Worm (Caenorhabditis elegans) whole organism, young adult: ENCODE data around the gene atf-7.

Source experiments
- B0035.1 ChIP-seq: sonication (generic microtip); optimal IDR thresholded peaks from 2 replicates; lab custom pipeline; 2016; ENCODE audit warnings: missing genetic modification characterization, mild to moderate bottlenecking, missing compliant biosample characterization, missing genotype, missing genetic modification reagents
- B0261.1 ChIP-seq: sonication (generic microtip); optimal IDR thresholded peaks from 2 replicates; lab custom pipeline; 2016; ENCODE audit warnings: mild to moderate bottlenecking, missing genetic modification characterization, moderate library complexity, missing compliant biosample characterization
- F10E7.11 ChIP-seq: sonication (generic microtip); optimal IDR thresholded peaks from 2 replicates; lab custom pipeline; 2017; ENCODE audit warnings: mild to moderate bottlenecking, missing genetic modification characterization, moderate library complexity, missing compliant biosample characterization
- F22D6.2 ChIP-seq: sonication (generic microtip); optimal IDR thresholded peaks from 2 replicates; lab custom pipeline; 2016; ENCODE audit warnings: mild to moderate bottlenecking, missing genetic modification characterization, missing compliant biosample characterization
- F49E8.2 ChIP-seq: sonication (generic microtip); optimal IDR thresholded peaks from 3 replicates; lab custom pipeline; 2017; ENCODE audit warnings: missing genetic modification characterization, mild to moderate bottlenecking, missing compliant biosample characterization, antibody characterized with exemption, moderate library complexity; ENCODE audit not compliant: insufficient read depth
- F52B5.7 ChIP-seq: sonication (generic microtip); optimal IDR thresholded peaks from 2 replicates; lab custom pipeline; 2016; ENCODE audit warnings: mild to moderate bottlenecking, missing genetic modification characterization, missing compliant biosample characterization
- F55B11.4 ChIP-seq: sonication (generic microtip); optimal IDR thresholded peaks from 2 replicates; lab custom pipeline; 2016; ENCODE audit warnings: missing compliant biosample characterization, missing genetic modification characterization, borderline replicate concordance; ENCODE audit not compliant: insufficient read depth
- F57A8.1 ChIP-seq: fragments of 200-800 bp; sonication (Bioruptor generic); optimal IDR thresholded peaks from 2 replicates; lab custom pipeline; 2018; ENCODE audit warnings: mild to moderate bottlenecking, missing genetic modification characterization, moderate library complexity, missing compliant biosample characterization
- Y95B8A.8 ChIP-seq: fragments of 200-800 bp; sonication (Bioruptor generic); IDR thresholded peaks from 2 replicates; pipeline ENCODE4 v1.3.6; 2022; ENCODE audit warnings: missing genetic modification reagents, missing genetic modification characterization, missing compliant biosample characterization
- akir-1 ChIP-seq: fragments of 200-800 bp; sonication (Bioruptor generic); optimal IDR thresholded peaks from 2 replicates; lab custom pipeline; 2018; ENCODE audit warnings: mild to moderate bottlenecking, missing genetic modification characterization, moderate library complexity, missing compliant biosample characterization
- aptf-2 ChIP-seq: fragments of 200-800 bp; sonication (Bioruptor generic); conservative IDR thresholded peaks from 2 replicates; pipeline ENCODE4 v1.3.6; 2022; ENCODE audit warnings: missing genetic modification reagents, missing genetic modification characterization, missing compliant biosample characterization
- atf-7 ChIP-seq: sonication (generic microtip); optimal IDR thresholded peaks from 2 replicates; lab custom pipeline; 2017; ENCODE audit warnings: mild to moderate bottlenecking, missing genetic modification characterization, missing compliant biosample characterization
- athp-1 ChIP-seq: sonication (generic microtip); optimal IDR thresholded peaks from 2 replicates; lab custom pipeline; 2017; ENCODE audit warnings: mild to moderate bottlenecking, missing genetic modification characterization, missing compliant biosample characterization
- attf-3 ChIP-seq: fragments of 200-800 bp; sonication (Bioruptor generic); conservative IDR thresholded peaks from 2 replicates; pipeline ENCODE4 v1.3.6; 2022; ENCODE audit warnings: missing genetic modification reagents, missing genetic modification characterization, missing compliant biosample characterization
- attf-6 ChIP-seq: fragments of 200-800 bp; sonication (Bioruptor generic); IDR thresholded peaks from 2 replicates; pipeline ENCODE4 v1.3.6; 2022; ENCODE audit warnings: missing genetic modification reagents, missing genetic modification characterization, missing compliant biosample characterization
- ceh-100 ChIP-seq: fragments of 200-800 bp; sonication (Bioruptor generic); IDR thresholded peaks from 2 replicates; pipeline ENCODE4 v1.3.6; 2022; ENCODE audit warnings: missing genetic modification reagents, missing genetic modification characterization, missing compliant biosample characterization
- die-1 ChIP-seq: sonication (generic microtip); optimal IDR thresholded peaks from 2 replicates; lab custom pipeline; 2016; ENCODE audit warnings: missing genotype, mild to moderate bottlenecking, missing genetic modification characterization, missing compliant biosample characterization
- dox-1 ChIP-seq: fragments of 200-800 bp; sonication (Bioruptor generic); IDR thresholded peaks from 2 replicates; pipeline ENCODE4 v1.3.6; 2022; ENCODE audit warnings: missing genetic modification reagents, missing genetic modification characterization, missing compliant biosample characterization
- dpff-1 ChIP-seq: sonication (generic microtip); optimal IDR thresholded peaks from 2 replicates; lab custom pipeline; 2017; ENCODE audit warnings: mild to moderate bottlenecking, missing genetic modification characterization, missing compliant biosample characterization
- efl-1 ChIP-seq: fragments of 150-350 bp; optimal IDR thresholded peaks from 2 replicates; lab custom pipeline; 2014; ENCODE audit warnings: missing biosample characterization, missing genetic modification reagents, missing genetic modification characterization
- ekl-4 ChIP-seq: fragments of 200-800 bp; sonication (Bioruptor generic); IDR thresholded peaks from 2 replicates; pipeline ENCODE4 v1.3.6; 2022; ENCODE audit warnings: missing genetic modification reagents, missing genetic modification characterization, missing compliant biosample characterization
- hmg-1.2 ChIP-seq: fragments of 200-800 bp; sonication (Bioruptor generic); IDR thresholded peaks from 2 replicates; pipeline ENCODE4 v1.3.6; 2022; ENCODE audit warnings: missing genetic modification reagents, missing genetic modification characterization, missing compliant biosample characterization
- hrde-1 ChIP-seq: sonication (generic microtip); optimal IDR thresholded peaks from 2 replicates; lab custom pipeline; 2016; ENCODE audit warnings: missing genetic modification characterization, mild to moderate bottlenecking, missing compliant biosample characterization, moderate library complexity, missing genotype, missing genetic modification reagents, borderline replicate concordance
- lag-1 ChIP-seq: fragments of 200-800 bp; sonication (Bioruptor generic); IDR thresholded peaks from 2 replicates; pipeline ENCODE4 v1.3.6; 2022; ENCODE audit warnings: missing genetic modification reagents, missing genetic modification characterization, missing compliant biosample characterization
- lin-40 ChIP-seq: sonication (generic microtip); optimal IDR thresholded peaks from 2 replicates; lab custom pipeline; 2016; ENCODE audit warnings: missing genetic modification characterization, mild to moderate bottlenecking, missing compliant biosample characterization, missing genotype, missing genetic modification reagents
- lin-54 ChIP-seq: fragments of 200-800 bp; sonication (Bioruptor generic); optimal IDR thresholded peaks from 2 replicates; lab custom pipeline; 2018; ENCODE audit warnings: mild to moderate bottlenecking, missing genetic modification characterization, missing compliant biosample characterization
- lsl-1 ChIP-seq: fragments of 200-800 bp; sonication (Bioruptor generic); optimal IDR thresholded peaks from 2 replicates; lab custom pipeline; 2018; ENCODE audit warnings: mild to moderate bottlenecking, missing genetic modification characterization, moderate library complexity, missing compliant biosample characterization
- madf-8 ChIP-seq: fragments of 200-800 bp; sonication (Bioruptor generic); conservative IDR thresholded peaks from 2 replicates; pipeline ENCODE4 v1.3.6; 2022; ENCODE audit warnings: missing genetic modification reagents, missing genetic modification characterization, missing compliant biosample characterization
- mel-28 ChIP-seq: sonication (generic microtip); optimal IDR thresholded peaks from 2 replicates; lab custom pipeline; 2016; ENCODE audit warnings: borderline replicate concordance, mild to moderate bottlenecking, missing genetic modification characterization, missing compliant biosample characterization
- nhr-120 ChIP-seq: fragments of 200-800 bp; sonication (Bioruptor generic); IDR thresholded peaks from 2 replicates; pipeline ENCODE4 v1.3.6; 2022; ENCODE audit warnings: missing genetic modification characterization, missing compliant biosample characterization
- nhr-179 ChIP-seq: sonication (generic microtip); optimal IDR thresholded peaks from 2 replicates; lab custom pipeline; 2016; ENCODE audit warnings: mild to moderate bottlenecking, missing genetic modification characterization, missing compliant biosample characterization
- nhr-90 ChIP-seq: sonication (generic microtip); optimal IDR thresholded peaks from 2 replicates; lab custom pipeline; 2016; ENCODE audit warnings: missing genotype, mild to moderate bottlenecking, missing genetic modification characterization, missing compliant biosample characterization
- pbrm-1 ChIP-seq: fragments of 200-800 bp; sonication (Bioruptor generic); IDR thresholded peaks from 2 replicates; pipeline ENCODE4 v1.3.6; 2022; ENCODE audit warnings: missing genetic modification reagents, missing genetic modification characterization, missing compliant biosample characterization
- rcor-1 ChIP-seq: fragments of 200-800 bp; sonication (Bioruptor generic); IDR thresholded peaks from 2 replicates; pipeline ENCODE4 v1.3.6; 2022; ENCODE audit warnings: missing genetic modification reagents, missing genetic modification characterization, missing compliant biosample characterization
- repo-1 ChIP-seq: sonication (generic microtip); optimal IDR thresholded peaks from 2 replicates; lab custom pipeline; 2017; ENCODE audit warnings: mild to moderate bottlenecking, missing genetic modification characterization, missing compliant biosample characterization
- sdz-38 ChIP-seq: sonication (generic microtip); optimal IDR thresholded peaks from 2 replicates; lab custom pipeline; 2016; ENCODE audit warnings: missing genotype, missing genetic modification characterization, missing compliant biosample characterization
- snpc-1.3 ChIP-seq: sonication (generic microtip); optimal IDR thresholded peaks from 2 replicates; lab custom pipeline; 2017; ENCODE audit warnings: missing genetic modification characterization, mild to moderate bottlenecking, missing compliant biosample characterization, antibody characterized with exemption, moderate library complexity, missing genotype, missing genetic modification reagents; ENCODE audit not compliant: insufficient read depth
- snpc-3.4 ChIP-seq: sonication (generic microtip); optimal IDR thresholded peaks from 2 replicates; lab custom pipeline; 2017; ENCODE audit warnings: missing genetic modification characterization, mild to moderate bottlenecking, missing compliant biosample characterization, antibody characterized with exemption, moderate library complexity, missing genotype, missing genetic modification reagents
- somi-1 ChIP-seq: fragments of 200-800 bp; sonication (Bioruptor generic); optimal IDR thresholded peaks from 2 replicates; lab custom pipeline; 2018; ENCODE audit warnings: mild to moderate bottlenecking, missing genetic modification characterization, missing compliant biosample characterization
- sptf-2 ChIP-seq: fragments of 200-800 bp; sonication (Bioruptor generic); optimal IDR thresholded peaks from 2 replicates; lab custom pipeline; 2018; ENCODE audit warnings: mild to moderate bottlenecking, missing genetic modification characterization, missing compliant biosample characterization
- tbp1 ChIP-seq: fragments of 200-800 bp; sonication (Bioruptor generic); optimal IDR thresholded peaks from 2 replicates; lab custom pipeline; 2018; ENCODE audit warnings: mild to moderate bottlenecking, missing genetic modification characterization, missing compliant biosample characterization
- tlf-1 ChIP-seq: fragments of 200-800 bp; sonication (Bioruptor generic); optimal IDR thresholded peaks from 2 replicates; lab custom pipeline; 2018; ENCODE audit warnings: mild to moderate bottlenecking, missing genetic modification characterization, missing compliant biosample characterization
- unc-130 ChIP-seq: sonication (generic microtip); optimal IDR thresholded peaks from 2 replicates; lab custom pipeline; 2016; ENCODE audit warnings: missing genetic modification reagents, missing genetic modification characterization, missing compliant biosample characterization
- xnd-1 ChIP-seq: sonication (generic microtip); optimal IDR thresholded peaks from 2 replicates; lab custom pipeline; 2016; ENCODE audit warnings: missing genotype, missing genetic modification reagents, missing genetic modification characterization, missing compliant biosample characterization
- zfh-2 ChIP-seq: fragments of 200-800 bp; sonication (Bioruptor generic); conservative IDR thresholded peaks from 2 replicates; pipeline ENCODE4 v1.3.6; 2022; ENCODE audit warnings: missing genetic modification reagents, missing genetic modification characterization, missing compliant biosample characterization
- zim-3 ChIP-seq: sonication (generic microtip); optimal IDR thresholded peaks from 2 replicates; lab custom pipeline; 2017; ENCODE audit warnings: mild to moderate bottlenecking, missing genetic modification characterization, moderate library complexity, missing compliant biosample characterization
- ztf-28 ChIP-seq: fragments of 200-800 bp; sonication (Bioruptor generic); IDR thresholded peaks from 2 replicates; pipeline ENCODE4 v1.3.6; 2022; ENCODE audit warnings: missing genetic modification reagents, missing genetic modification characterization, missing compliant biosample characterization
- ztf-3 ChIP-seq: fragments of 200-800 bp; sonication (Bioruptor generic); optimal IDR thresholded peaks from 2 replicates; lab custom pipeline; 2018; ENCODE audit warnings: mild to moderate bottlenecking, missing genetic modification characterization, missing compliant biosample characterization

atf-7 gene

ce11 chrIII:4470793-4471192, 28.1 kb downstream of the atf-7 start (continued):
- TF ChIP-seq attf-6 (GFP tag; lab: Robert Waterston, UW) (0 out of 2 replicates have a peak, but pooled peaks have one; percentile 21), F52B5.7 (peak; percentile 83), dox-1 (GFP tag; lab: Robert Waterston, UW) (peak; percentile 83), unc-130 (GFP tag; lab: Kevin White, UChicago) (peak; percentile 73), somi-1 (peak; percentile 58), dpff-1 (tag; lab: Kevin White, UChicago) (peak; percentile 81), repo-1 (tag; lab: Kevin White, UChicago) (peak; percentile 81), ztf-3 (GFP tag; lab: Kevin White, UChicago) (no peak), nhr-120 (GFP tag; lab: Robert Waterston, UW) (no peak), F55B11.4 (tag; lab: Kevin White, UChicago) (no peak), die-1 (tag; lab: Kevin White, UChicago) (peak; percentile 80), atf-7 (tag; lab: Kevin White, UChicago) (peak; percentile 72), zim-3 (tag; lab: Kevin White, UChicago) (peak; percentile 52), lin-54 (peak; percentile 53), F49E8.2 (peak; percentile 75), rcor-1 (peak; percentile 81), tbp1 (GFP tag; lab: Kevin White, UChicago) (peak; percentile 97), F22D6.2 (tag; lab: Kevin White, UChicago) (no peak), lin-40 (tag; lab: Kevin White, UChicago) (peak; percentile 74), zfh-2 (GFP tag; lab: Robert Waterston, UW) (no peak), ceh-100 (peak; percentile 61), ekl-4 (GFP tag; lab: Robert Waterston, UW) (peak; percentile 50; the same call in 1 of the 2 replicates), aptf-2 (no peak), F57A8.1 (no peak), akir-1 (no peak), sdz-38 (tag; lab: Kevin White, UChicago) (no peak), B0035.1 (peak; percentile 80), lag-1 (GFP tag; lab: Robert Waterston, UW) (no peak), nhr-90 (peak; percentile 87), nhr-179 (no peak), xnd-1 (peak; percentile 20), madf-8 (no peak; the same call in 1 of the 2 replicates), tlf-1 (GFP tag; lab: Kevin White, UChicago) (peak; percentile 13), ztf-28 (0 out of 2 replicates have a peak, but pooled peaks have one; percentile 53), lsl-1 (GFP tag; lab: Kevin White, UChicago) (peak; percentile 64), mel-28 (tag; lab: Kevin White, UChicago) (no peak), snpc-3.4 (no peak), athp-1 (tag; lab: Kevin White, UChicago) (peak; percentile 54), F10E7.11 (tag; lab: Kevin White, UChicago) (peak; percentile 73), snpc-1.3 (peak; percentile 40), sptf-2 (GFP tag; lab: Kevin White, UChicago) (no peak), hrde-1 (tag; lab: Kevin White, UChicago) (peak; percentile 64), B0261.1 (tag; lab: Kevin White, UChicago) (peak; percentile 93), pbrm-1 (GFP tag; lab: Robert Waterston, UW) (peak; percentile 84), Y95B8A.8 (GFP tag; lab: Robert Waterston, UW) (no peak), attf-3 (GFP tag; lab: Robert Waterston, UW) (no peak; the same call in 1 of the 2 replicates), hmg-1.2 (peak; percentile 75), efl-1 (GFP tag; lab: Kevin White, UChicago) (no peak)
